Worm (Caenorhabditis elegans): ENCODE measurements around the gene W02F12.4.

DNA sequence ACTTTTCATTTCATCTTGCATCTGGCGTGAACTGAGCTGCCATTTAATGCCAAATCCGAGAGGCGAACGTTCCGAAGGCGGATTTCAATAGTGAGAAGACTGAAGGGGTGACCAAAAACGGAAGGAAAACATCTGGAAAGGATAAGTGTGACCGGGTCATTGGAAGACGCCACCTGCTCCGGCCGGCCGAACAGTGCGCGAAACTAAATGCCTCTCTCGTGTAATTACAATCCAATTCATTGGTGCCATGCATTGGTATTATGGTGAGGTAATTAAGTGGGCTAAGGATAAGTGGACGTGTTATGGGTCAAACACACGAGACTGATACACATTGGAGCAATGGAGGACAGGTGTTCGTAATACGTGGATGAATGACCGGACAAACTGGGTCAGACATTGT, 22.2 kb downstream of the W02F12.4 start:
- no peak for TF ChIP-seq klf-2 (GFP tag; conservative IDR thresholded peaks at IDR 0.05)
- no peak for TF ChIP-seq T22C8.4 (GFP tag; IDR thresholded peaks at IDR 0.05)
- no peak for TF ChIP-seq ref-1 (GFP tag; conservative IDR thresholded peaks at IDR 0.05)

All from whole organism, midembryonic.